Worm (Caenorhabditis elegans): ENCODE measurements around the gene nas-10.

ce11 chrX:10916194-10916593, 47.1 kb downstream of the nas-10 start:
- TF ChIP-seq flt-1 (GFP tag; IDR thresholded peaks at IDR 0.05) (no peak), ztf-23 (GFP tag; IDR thresholded peaks at IDR 0.05) (no peak)

Data from whole organism, midembryonic.